Worm (Caenorhabditis elegans) whole organism, L3 larva: Measurements from ENCODE around the gene cct-6.
A peak's percentile ranks its signal among the peaks of the same experiment; 100 is the strongest.

Experiments
- R02D3.7 ChIP-seq: fragments of 150-350 bp; optimal IDR thresholded peaks from 2 replicates; lab custom pipeline; 2014; ENCODE audit warnings: missing biosample characterization, missing genetic modification characterization
- ZK546.5 ChIP-seq: sonication (generic microtip); optimal IDR thresholded peaks from 2 replicates; lab custom pipeline; 2017; ENCODE audit warnings: missing biosample characterization, missing genetic modification characterization
- aly-2 ChIP-seq: fragments of 150-350 bp; optimal IDR thresholded peaks from 2 replicates; lab custom pipeline; 2014; ENCODE audit warnings: missing biosample characterization, missing genetic modification characterization
- ama-1 ChIP-seq: fragments of 150-350 bp; optimal IDR thresholded peaks from 2 replicates; lab custom pipeline; 2018
- ceh-16 ChIP-seq: sonication (generic microtip); optimal IDR thresholded peaks from 2 replicates; lab custom pipeline; 2017; ENCODE audit warnings: missing biosample characterization, missing genetic modification characterization
- ceh-28 ChIP-seq: fragments of 150-350 bp; optimal IDR thresholded peaks from 2 replicates; lab custom pipeline; 2014; ENCODE audit warnings: missing biosample characterization, missing genetic modification reagents, missing genetic modification characterization
- ceh-82 ChIP-seq: fragments of 150-350 bp; optimal IDR thresholded peaks from 2 replicates; lab custom pipeline; 2014; ENCODE audit warnings: missing biosample characterization, missing genetic modification characterization
- ceh-9 ChIP-seq: sonication (generic microtip); optimal IDR thresholded peaks from 2 replicates; lab custom pipeline; 2018; ENCODE audit warnings: missing biosample characterization, missing genetic modification characterization
- daf-12 ChIP-seq: fragments of 150-350 bp; optimal IDR thresholded peaks from 2 replicates; lab custom pipeline; 2014; ENCODE audit warnings: missing biosample characterization, missing genetic modification reagents, missing genetic modification characterization
- egl-27 ChIP-seq: sonication (generic microtip); optimal IDR thresholded peaks from 4 replicates; lab custom pipeline; 2017; ENCODE audit warnings: missing biosample characterization, missing genetic modification reagents, missing genetic modification characterization
- egl-5 ChIP-seq: fragments of 150-350 bp; optimal IDR thresholded peaks from 2 replicates; lab custom pipeline; 2017; ENCODE audit warnings: missing biosample characterization, missing genetic modification reagents, missing genetic modification characterization, inconsistent platforms
- elt-1 ChIP-seq: fragments of 150-350 bp; optimal IDR thresholded peaks from 2 replicates; lab custom pipeline; 2014; ENCODE audit warnings: missing biosample characterization, missing genetic modification characterization
- elt-2 ChIP-seq: sonication (generic microtip); optimal IDR thresholded peaks from 2 replicates; lab custom pipeline; 2016; ENCODE audit warnings: missing genetic modification reagents, mild to moderate bottlenecking, missing genetic modification characterization, missing compliant biosample characterization
- elt-3 ChIP-seq, 3 experiments: fragments of 150-350 bp in 1 of 3; sonication (generic microtip) in 2 of 3; optimal IDR thresholded peaks; 2 replicates in 2 of 3; 4 replicates in 1 of 3; lab custom pipeline; 2014 to 2017; ENCODE audit warnings: missing biosample characterization in 3 of 3, missing genetic modification characterization in 3 of 3
- eor-1 ChIP-seq, 2 experiments: fragments of 150-350 bp; optimal IDR thresholded peaks; 2 replicates each; lab custom pipeline; 2014 to 2018; ENCODE audit warnings: missing biosample characterization in 2 of 2, missing genetic modification characterization in 2 of 2
- fkh-10 ChIP-seq: sonication (generic microtip); optimal IDR thresholded peaks from 2 replicates; lab custom pipeline; 2017; ENCODE audit warnings: missing biosample characterization, missing genetic modification reagents, missing genetic modification characterization
- fkh-2 ChIP-seq: fragments of 150-350 bp; optimal IDR thresholded peaks from 2 replicates; lab custom pipeline; 2014; ENCODE audit warnings: missing biosample characterization, missing genetic modification reagents, missing genetic modification characterization
- fos-1 ChIP-seq: fragments of 150-350 bp; optimal IDR thresholded peaks from 2 replicates; lab custom pipeline; 2014; ENCODE audit warnings: missing biosample characterization, missing genetic modification characterization
- hmg-11 ChIP-seq: sonication (generic microtip); optimal IDR thresholded peaks from 2 replicates; lab custom pipeline; 2016; ENCODE audit warnings: missing genetic modification characterization, missing compliant biosample characterization
- jun-1 ChIP-seq: fragments of 150-350 bp; optimal IDR thresholded peaks from 2 replicates; lab custom pipeline; 2014; ENCODE audit warnings: missing biosample characterization, missing genetic modification reagents, missing genetic modification characterization
- lin-15B ChIP-seq: fragments of 150-350 bp; optimal IDR thresholded peaks from 2 replicates; lab custom pipeline; 2014; ENCODE audit warnings: missing biosample characterization, missing genetic modification characterization
- lin-39 ChIP-seq: fragments of 150-350 bp; optimal IDR thresholded peaks from 2 replicates; lab custom pipeline; 2018; ENCODE audit warnings: missing biosample characterization, missing genetic modification reagents, missing genetic modification characterization
- lsy-12 ChIP-seq: sonication (generic microtip); optimal IDR thresholded peaks from 2 replicates; lab custom pipeline; 2016; ENCODE audit warnings: mild to moderate bottlenecking, missing genetic modification characterization, missing compliant biosample characterization
- mdl-1 ChIP-seq: fragments of 150-350 bp; optimal IDR thresholded peaks from 2 replicates; lab custom pipeline; 2014; ENCODE audit warnings: missing biosample characterization, missing genetic modification characterization
- mml-1 ChIP-seq: fragments of 150-350 bp; sonication (generic microtip); optimal IDR thresholded peaks from 3 replicates; lab custom pipeline; 2014; ENCODE audit warnings: missing biosample characterization, missing genetic modification characterization
- nfya-1 ChIP-seq: sonication (generic microtip); optimal IDR thresholded peaks from 2 replicates; lab custom pipeline; 2017; ENCODE audit warnings: missing genetic modification characterization, mild to moderate bottlenecking, missing compliant biosample characterization, antibody characterized with exemption, moderate library complexity; ENCODE audit not compliant: insufficient read depth
- nhr-11 ChIP-seq: fragments of 150-350 bp; optimal IDR thresholded peaks from 2 replicates; lab custom pipeline; 2014; ENCODE audit warnings: missing biosample characterization, missing genetic modification characterization
- nhr-12 ChIP-seq: fragments of 150-350 bp; optimal IDR thresholded peaks from 2 replicates; lab custom pipeline; 2014; ENCODE audit warnings: missing biosample characterization, missing genetic modification characterization
- nhr-23 ChIP-seq: fragments of 150-350 bp; optimal IDR thresholded peaks from 2 replicates; lab custom pipeline; 2014; ENCODE audit warnings: missing biosample characterization, missing genetic modification reagents, missing genetic modification characterization
- nhr-237 ChIP-seq: fragments of 150-350 bp; optimal IDR thresholded peaks from 2 replicates; lab custom pipeline; 2014; ENCODE audit warnings: missing biosample characterization, missing genetic modification characterization
- nhr-25 ChIP-seq: sonication (generic microtip); optimal IDR thresholded peaks from 2 replicates; lab custom pipeline; 2017; ENCODE audit warnings: missing biosample characterization, missing genetic modification characterization
- nhr-28 ChIP-seq: fragments of 150-350 bp; optimal IDR thresholded peaks from 2 replicates; lab custom pipeline; 2014; ENCODE audit warnings: missing biosample characterization, missing genetic modification characterization
- nhr-43 ChIP-seq: sonication (generic microtip); optimal IDR thresholded peaks from 2 replicates; lab custom pipeline; 2016; ENCODE audit warnings: mild to moderate bottlenecking, missing genetic modification characterization, missing compliant biosample characterization; ENCODE audit not compliant: poor library complexity, severe bottlenecking
- nhr-67 ChIP-seq: fragments of 150-350 bp; optimal IDR thresholded peaks from 2 replicates; lab custom pipeline; 2014; ENCODE audit warnings: missing biosample characterization, missing genetic modification characterization
- nhr-76 ChIP-seq: fragments of 150-350 bp; sonication (generic microtip); optimal IDR thresholded peaks from 5 replicates; lab custom pipeline; 2014; ENCODE audit warnings: missing biosample characterization, missing genetic modification characterization
- nhr-77 ChIP-seq: fragments of 150-350 bp; optimal IDR thresholded peaks from 2 replicates; lab custom pipeline; 2014; ENCODE audit warnings: missing biosample characterization, missing genetic modification characterization
- pha-4 ChIP-seq: fragments of 150-350 bp; optimal IDR thresholded peaks from 2 replicates; lab custom pipeline; 2014; ENCODE audit warnings: missing biosample characterization, missing genetic modification reagents, missing genetic modification characterization
- pqm-1 ChIP-seq: fragments of 150-350 bp; optimal IDR thresholded peaks from 2 replicates; lab custom pipeline; 2017; ENCODE audit warnings: missing biosample characterization, missing genetic modification characterization, inconsistent platforms
- sea-2 ChIP-seq: fragments of 150-350 bp; sonication (generic microtip); optimal IDR thresholded peaks from 4 replicates; lab custom pipeline; 2014; ENCODE audit warnings: missing biosample characterization, missing genetic modification reagents, missing genetic modification characterization
- skn-1 ChIP-seq: fragments of 150-350 bp; optimal IDR thresholded peaks from 2 replicates; lab custom pipeline; 2014; ENCODE audit warnings: missing biosample characterization, missing genetic modification characterization
- snpc-4 ChIP-seq: fragments of 150-350 bp; optimal IDR thresholded peaks from 2 replicates; lab custom pipeline; 2014; ENCODE audit warnings: missing biosample characterization, missing genetic modification characterization
- tbx-2 ChIP-seq: sonication (generic microtip); optimal IDR thresholded peaks from 2 replicates; lab custom pipeline; 2016; ENCODE audit warnings: mild to moderate bottlenecking, missing genetic modification characterization, missing compliant biosample characterization
- unc-39 ChIP-seq: sonication (generic microtip); optimal IDR thresholded peaks from 4 replicates; lab custom pipeline; 2017; ENCODE audit warnings: missing biosample characterization, missing genetic modification characterization
- unc-62 ChIP-seq: fragments of 150-350 bp; sonication (generic microtip); optimal IDR thresholded peaks from 4 replicates; lab custom pipeline; 2014; ENCODE audit warnings: missing biosample characterization, missing genetic modification reagents, missing genetic modification characterization
- zag-1 ChIP-seq: fragments of 150-350 bp; optimal IDR thresholded peaks from 2 replicates; lab custom pipeline; 2014; ENCODE audit warnings: missing biosample characterization, missing genetic modification characterization
- ztf-11 ChIP-seq: fragments of 150-350 bp; optimal IDR thresholded peaks from 2 replicates; lab custom pipeline; 2014; ENCODE audit warnings: missing biosample characterization, missing genetic modification characterization
- ztf-4 ChIP-seq: fragments of 150-350 bp; optimal IDR thresholded peaks from 2 replicates; lab custom pipeline; 2014; ENCODE audit warnings: missing biosample characterization, missing genetic modification characterization

Gene cct-6

ce11 chrIII:5872288-5872687 is 16.8 kb upstream of the cct-6 start:
- TF ChIP-seq egl-27 (tag; lab: Kevin White, UChicago), result no peak
- TF ChIP-seq mml-1 (tag; lab: Kevin White, UChicago), result no peak
- no peak for TF ChIP-seq nhr-237 (tag; lab: Kevin White, UChicago)
- no peak for TF ChIP-seq snpc-4
- TF ChIP-seq elt-3 (tag; optimal IDR thresholded peaks at IDR 0.05; lab: Kevin White, UChicago), result no peak
- TF ChIP-seq nfya-1 (tag; lab: Kevin White, UChicago), result no peak
- peak; percentile 49 for TF ChIP-seq egl-5

ce11 chrIII:5871760-5872159 is 16.3 kb upstream of the cct-6 start, which contains the start of the genes F01F1.11 and F01F1.3:
Gene F01F1.11, minus strand, starts transcription at chrIII:5871877.
Gene F01F1.3, plus strand, starts transcription at chrIII:5871938.
- TF ChIP-seq nhr-76 (tag; lab: Kevin White, UChicago), result no peak
- no peak for TF ChIP-seq ceh-16 (tag; lab: Kevin White, UChicago)
- TF ChIP-seq ceh-9, result no peak
- TF ChIP-seq fkh-10, result no peak
- peak; percentile 62 for TF ChIP-seq nhr-25 (tag; lab: Kevin White, UChicago)
- no peak for TF ChIP-seq egl-27 (tag; lab: Kevin White, UChicago)
- no peak for TF ChIP-seq ZK546.5
- TF ChIP-seq hmg-11 (tag; lab: Kevin White, UChicago), result peak; percentile 3
- TF ChIP-seq unc-39, result no peak
- no peak for TF ChIP-seq eor-1 (tag; optimal IDR thresholded peaks at IDR 0.05; lab: Kevin White, UChicago)
- TF ChIP-seq sea-2 (GFP tag; lab: Kevin White, UChicago), result no peak
- TF ChIP-seq lsy-12 (tag; lab: Kevin White, UChicago), result peak; percentile 73
- no peak for TF ChIP-seq nhr-12
- no peak for TF ChIP-seq ztf-4
- TF ChIP-seq elt-1, result no peak
- no peak for TF ChIP-seq aly-2 (tag; lab: Kevin White, UChicago)
- no peak for TF ChIP-seq ztf-11
- peak; percentile 91 for TF ChIP-seq pha-4 (tag; lab: Kevin White, UChicago)
- TF ChIP-seq nhr-11 (tag; lab: Kevin White, UChicago), result no peak
- TF ChIP-seq nhr-77 (tag; lab: Kevin White, UChicago), result no peak
- peak; percentile 32 for TF ChIP-seq snpc-4
- TF ChIP-seq lin-15B (tag; lab: Kevin White, UChicago), result peak; percentile 69
- peak; percentile 28 for TF ChIP-seq pqm-1 (tag; lab: Kevin White, UChicago)
- TF ChIP-seq fos-1 (tag; lab: Kevin White, UChicago), result no peak
- TF ChIP-seq R02D3.7 (tag; lab: Kevin White, UChicago), result peak; percentile 67
- no peak for TF ChIP-seq daf-12
- TF ChIP-seq elt-2 (tag; lab: Kevin White, UChicago), result peak; percentile 13
- peak; percentile 3 for TF ChIP-seq jun-1 (tag; lab: Kevin White, UChicago)
- no peak for TF ChIP-seq elt-3 (tag; optimal IDR thresholded peaks at IDR 0.05; lab: Kevin White, UChicago)
- TF ChIP-seq ama-1 (lab: Kevin White, UChicago), result no peak
- no peak for TF ChIP-seq egl-5
- TF ChIP-seq nhr-237 (tag; lab: Kevin White, UChicago), result no peak
- no peak for TF ChIP-seq mdl-1 (tag; lab: Kevin White, UChicago)
- no peak for TF ChIP-seq ceh-82
- TF ChIP-seq mml-1 (tag; lab: Kevin White, UChicago), result no peak
- TF ChIP-seq lin-39, result peak; percentile 26
- no peak for TF ChIP-seq unc-62 (GFP tag; lab: Kevin White, UChicago)
- TF ChIP-seq nhr-43 (tag; lab: Kevin White, UChicago), result peak; percentile 85
- TF ChIP-seq nfya-1 (tag; lab: Kevin White, UChicago), result peak; percentile 80
- TF ChIP-seq nhr-67 (tag; lab: Kevin White, UChicago), result no peak
- TF ChIP-seq skn-1, result no peak
- peak; percentile 84 for TF ChIP-seq nhr-23 (tag; lab: Kevin White, UChicago)
- no peak for TF ChIP-seq zag-1 (tag; lab: Kevin White, UChicago)
- TF ChIP-seq fkh-2 (tag; lab: Kevin White, UChicago), result no peak
- TF ChIP-seq nhr-28 (tag; lab: Kevin White, UChicago), result no peak
- no peak for TF ChIP-seq tbx-2 (tag; lab: Kevin White, UChicago)
- TF ChIP-seq ceh-28 (tag; lab: Kevin White, UChicago), result peak; percentile 22
